Worm (Caenorhabditis elegans): ENCODE measurements around the gene abu-10.

abu-10 gene

DNA sequence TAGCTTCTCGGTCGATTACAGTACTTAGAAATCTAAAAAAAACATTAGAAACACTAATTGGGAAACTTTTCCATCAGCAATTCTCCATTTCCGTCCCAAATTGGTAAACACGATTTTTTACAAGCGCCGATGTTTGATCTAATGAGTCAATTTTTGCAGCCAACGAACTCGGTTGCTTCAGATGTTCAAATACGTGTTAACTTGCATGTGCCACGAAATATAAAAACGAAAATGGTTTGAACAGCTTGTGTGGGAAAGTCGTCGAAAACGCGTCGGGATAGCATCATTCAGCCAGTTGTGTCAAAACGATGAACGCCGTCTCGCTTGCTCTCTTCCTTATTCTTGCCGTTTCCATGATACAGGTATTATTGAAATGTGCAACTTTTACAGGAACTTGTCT, 6.9 kb downstream of the abu-10 start, which contains the start of gene F35A5.2:
Gene F35A5.2 (plus strand): TSS at position 301 of the 400 bp plus-strand sequence.
- no peak for TF ChIP-seq elt-1 (tag; optimal IDR thresholded peaks at IDR 0.05)
- TF ChIP-seq peb-1 (tag; optimal IDR thresholded peaks at IDR 0.05) = no peak
- no peak for TF ChIP-seq nhr-6 (tag; optimal IDR thresholded peaks at IDR 0.05)
- no peak for TF ChIP-seq nhr-10 (tag; optimal IDR thresholded peaks at IDR 0.05)
- no peak for TF ChIP-seq ceh-16 (tag; optimal IDR thresholded peaks at IDR 0.05)
- no peak for TF ChIP-seq lsy-2 (tag; optimal IDR thresholded peaks at IDR 0.05)

DNA sequence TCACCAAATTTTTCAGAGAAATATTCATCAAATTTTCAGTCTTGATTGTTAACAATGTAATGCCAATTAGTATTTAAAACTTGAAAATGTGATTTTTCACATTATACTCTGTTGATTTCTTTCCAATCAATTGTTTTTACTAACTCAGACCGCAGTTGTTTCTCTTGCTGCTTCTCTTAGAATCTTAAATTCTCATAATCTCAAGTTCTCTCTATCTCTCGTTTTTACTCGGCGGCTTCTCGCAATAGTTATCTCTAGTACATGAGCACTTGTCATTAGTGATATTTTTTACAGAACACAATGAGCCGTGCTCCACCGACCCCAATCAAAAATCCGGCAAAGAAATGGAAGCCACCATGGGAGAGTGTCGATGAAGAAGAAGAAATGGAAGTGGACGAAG, 9.2 kb downstream of the abu-10 start, which contains the start of gene F35A5.1:
Gene F35A5.1 (plus strand): TSS at position 301 of the 400 bp plus-strand sequence.
- no peak for TF ChIP-seq ama-1 (optimal IDR thresholded peaks at IDR 0.05)

DNA sequence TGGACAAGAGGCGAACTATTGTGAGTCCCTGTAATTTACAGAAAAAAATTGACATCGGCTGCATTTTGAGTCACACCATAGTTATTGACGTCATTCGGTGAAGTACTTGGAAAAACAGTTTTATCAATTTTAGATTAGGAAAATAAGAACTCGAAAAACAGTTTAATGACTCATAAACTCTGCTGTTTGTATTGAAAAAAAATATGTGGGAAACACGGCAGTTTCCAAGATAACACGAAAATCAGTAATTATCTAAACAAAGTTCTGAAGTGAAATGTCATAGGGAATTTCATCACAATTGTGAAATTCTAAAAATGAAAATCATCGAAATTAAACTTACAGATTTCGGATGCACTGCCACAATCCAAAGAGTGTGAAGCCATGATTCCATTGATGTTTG, 16.8 kb downstream of the abu-10 start:
- TF ChIP-seq skn-1 (tag; optimal IDR thresholded peaks at IDR 0.05) = no peak
- no peak for TF ChIP-seq nhr-12 (tag; optimal IDR thresholded peaks at IDR 0.05)
- peak; percentile 13 for TF ChIP-seq fos-1 (tag; optimal IDR thresholded peaks at IDR 0.05)
- no peak for TF ChIP-seq sem-4 (tag; optimal IDR thresholded peaks at IDR 0.05)
- TF ChIP-seq ceh-82 (tag; optimal IDR thresholded peaks at IDR 0.05) = no peak
- no peak for TF ChIP-seq egl-27 (tag; optimal IDR thresholded peaks at IDR 0.05)

DNA sequence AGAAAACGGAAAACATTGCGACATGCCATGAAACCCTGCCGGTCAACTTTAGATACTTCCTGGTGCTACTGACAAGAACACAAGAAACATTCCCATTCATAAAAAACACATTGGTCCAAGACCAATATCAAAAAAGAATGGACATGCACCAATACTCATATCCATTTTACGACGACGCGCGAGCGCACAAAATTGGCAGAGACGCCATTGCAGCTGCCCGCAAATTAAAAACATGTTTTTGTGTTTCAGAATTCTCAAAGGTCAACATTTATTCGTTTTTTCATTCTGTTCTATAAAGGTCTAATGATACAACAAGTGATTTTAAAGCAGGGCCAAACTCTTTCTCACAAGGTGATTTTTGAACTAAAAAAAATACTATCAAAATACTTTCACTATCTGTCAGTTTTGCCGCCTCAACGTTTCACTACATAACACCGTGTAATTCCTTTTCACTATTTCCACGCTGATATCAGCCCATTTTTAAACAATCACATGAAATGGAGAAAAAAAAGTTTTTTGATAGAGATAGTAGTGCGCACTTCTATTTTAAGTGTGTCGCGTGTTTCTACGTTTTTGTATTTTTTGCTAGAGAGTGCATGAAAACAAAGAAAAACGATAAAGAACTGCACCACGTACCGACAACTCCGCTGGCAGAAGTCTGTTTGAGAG, 21.0 kb downstream of the abu-10 start:
- no peak for TF ChIP-seq mab-5 (tag; optimal IDR thresholded peaks at IDR 0.05)
- TF ChIP-seq nhr-21 (tag; optimal IDR thresholded peaks at IDR 0.05) = no peak
- TF ChIP-seq lsy-2 (tag; optimal IDR thresholded peaks at IDR 0.05) = no peak
- TF ChIP-seq nhr-10 (tag; optimal IDR thresholded peaks at IDR 0.05) = no peak
- TF ChIP-seq nhr-77 (tag; optimal IDR thresholded peaks at IDR 0.05) = no peak
- TF ChIP-seq R02D3.7 (tag; optimal IDR thresholded peaks at IDR 0.05) = no peak
- no peak for TF ChIP-seq nhr-23 (tag; optimal IDR thresholded peaks at IDR 0.05)
- TF ChIP-seq peb-1 (tag; optimal IDR thresholded peaks at IDR 0.05) = no peak
- no peak for TF ChIP-seq nhr-237 (tag; optimal IDR thresholded peaks at IDR 0.05)
- TF ChIP-seq nhr-11 (tag; optimal IDR thresholded peaks at IDR 0.05) = no peak
- no peak for TF ChIP-seq ZK546.5 (tag; optimal IDR thresholded peaks at IDR 0.05)
- no peak for TF ChIP-seq ztf-1 (GFP tag; conservative IDR thresholded peaks at IDR 0.05)
- TF ChIP-seq aly-2 (tag; optimal IDR thresholded peaks at IDR 0.05) = no peak
- no peak for TF ChIP-seq ztf-4 (tag; optimal IDR thresholded peaks at IDR 0.05)
- no peak for TF ChIP-seq ztf-11 (tag; optimal IDR thresholded peaks at IDR 0.05)
- peak; percentile 81 for TF ChIP-seq sma-9 (GFP tag; optimal IDR thresholded peaks at IDR 0.05)
- no peak for TF ChIP-seq sma-9 (tag; optimal IDR thresholded peaks at IDR 0.05)
- no peak for TF ChIP-seq unc-55 (GFP tag; optimal IDR thresholded peaks at IDR 0.05)
- no peak for TF ChIP-seq C34F6.9 (tag; optimal IDR thresholded peaks at IDR 0.05)
- no peak for TF ChIP-seq sma-3 (GFP tag; optimal IDR thresholded peaks at IDR 0.05)
- peak; percentile 34 for TF ChIP-seq gmeb-1 (tag; optimal IDR thresholded peaks at IDR 0.05)
- TF ChIP-seq crh-2 (tag; optimal IDR thresholded peaks at IDR 0.05) = peak; percentile 53
- peak; percentile 91 for TF ChIP-seq blmp-1 (tag; optimal IDR thresholded peaks at IDR 0.05; ENCODE audit: insufficient read depth)
- TF ChIP-seq nhr-25 (tag; optimal IDR thresholded peaks at IDR 0.05) = no peak
- TF ChIP-seq nhr-12 (tag; optimal IDR thresholded peaks at IDR 0.05) = no peak
- TF ChIP-seq sem-4 (tag; optimal IDR thresholded peaks at IDR 0.05) = no peak
- no peak for TF ChIP-seq zag-1 (tag; optimal IDR thresholded peaks at IDR 0.05)
- TF ChIP-seq lin-13 (GFP tag; optimal IDR thresholded peaks at IDR 0.05) = no peak
- TF ChIP-seq fos-1 (tag; optimal IDR thresholded peaks at IDR 0.05) = peak; percentile 61
- no peak for TF ChIP-seq dmd-4 (tag; optimal IDR thresholded peaks at IDR 0.05)
- TF ChIP-seq alr-1 (tag; optimal IDR thresholded peaks at IDR 0.05) = no peak
- no peak for TF ChIP-seq nhr-6 (tag; optimal IDR thresholded peaks at IDR 0.05)
- no peak for TF ChIP-seq ceh-82 (tag; optimal IDR thresholded peaks at IDR 0.05)
- TF ChIP-seq F13H6.1 (tag; optimal IDR thresholded peaks at IDR 0.05) = no peak
- no peak for TF ChIP-seq snpc-4 (tag; optimal IDR thresholded peaks at IDR 0.05)
- no peak for TF ChIP-seq lin-11 (tag; optimal IDR thresholded peaks at IDR 0.05)
- no peak for TF ChIP-seq ceh-16 (tag; optimal IDR thresholded peaks at IDR 0.05)
- no peak for TF ChIP-seq nhr-129 (tag; optimal IDR thresholded peaks at IDR 0.05)
